Worm (Caenorhabditis elegans) whole organism, mixed stage, embryonic: Measurements from ENCODE around the gene act-5.

Source experiments
- bed-3 ChIP-seq: fragments of 200-800 bp; sonication (Bioruptor generic); optimal IDR thresholded peaks from 3 replicates; lab custom pipeline; 2018; ENCODE audit warnings: mild to moderate bottlenecking, missing genetic modification characterization, moderate library complexity, missing compliant biosample characterization
- ceh-39 ChIP-seq: fragments of 150-350 bp; optimal IDR thresholded peaks from 2 replicates; lab custom pipeline; 2014; ENCODE audit warnings: missing biosample characterization, missing genetic modification characterization
- ceh-43 ChIP-seq: fragments of 200-800 bp; sonication (Bioruptor generic); optimal IDR thresholded peaks from 2 replicates; lab custom pipeline; 2018; ENCODE audit warnings: mild to moderate bottlenecking, missing genetic modification characterization, moderate library complexity, missing compliant biosample characterization
- ceh-83 ChIP-seq: fragments of 200-800 bp; sonication (Bioruptor generic); optimal IDR thresholded peaks from 2 replicates; lab custom pipeline; 2018; ENCODE audit warnings: mild to moderate bottlenecking, missing genetic modification characterization, missing compliant biosample characterization
- ces-1 ChIP-seq: fragments of 150-350 bp; optimal IDR thresholded peaks from 2 replicates; lab custom pipeline; 2014; ENCODE audit warnings: missing biosample characterization, missing genetic modification reagents, missing genetic modification characterization
- cnd-1 ChIP-seq: fragments of 200-800 bp; sonication (Bioruptor generic); optimal IDR thresholded peaks from 2 replicates; lab custom pipeline; 2018; ENCODE audit warnings: mild to moderate bottlenecking, missing genetic modification characterization, missing compliant biosample characterization
- drap-1 ChIP-seq: fragments of 200-800 bp; sonication (Bioruptor generic); optimal IDR thresholded peaks from 3 replicates; lab custom pipeline; 2018; ENCODE audit warnings: mild to moderate bottlenecking, missing genetic modification characterization, missing compliant biosample characterization
- elt-1 ChIP-seq: sonication (generic microtip); optimal IDR thresholded peaks from 2 replicates; lab custom pipeline; 2017; ENCODE audit warnings: missing genetic modification characterization, mild to moderate bottlenecking, missing compliant biosample characterization, antibody characterized with exemption, moderate library complexity, borderline replicate concordance; ENCODE audit not compliant: insufficient read depth
- elt-3 ChIP-seq: fragments of 150-350 bp; optimal IDR thresholded peaks from 2 replicates; lab custom pipeline; 2014; ENCODE audit warnings: missing biosample characterization, missing genetic modification characterization
- ham-2 ChIP-seq: fragments of 200-800 bp; sonication (Bioruptor generic); optimal IDR thresholded peaks from 2 replicates; lab custom pipeline; 2018; ENCODE audit warnings: mild to moderate bottlenecking, missing genetic modification characterization, missing compliant biosample characterization
- hlh-1 ChIP-seq: fragments of 150-350 bp; optimal IDR thresholded peaks from 2 replicates; lab custom pipeline; 2014; ENCODE audit warnings: missing biosample characterization, missing genetic modification reagents, missing genetic modification characterization
- lin-13 ChIP-seq: fragments of 150-350 bp; optimal IDR thresholded peaks from 2 replicates; lab custom pipeline; 2014; ENCODE audit warnings: missing biosample characterization, missing genetic modification characterization
- lin-32 ChIP-seq: fragments of 200-800 bp; sonication (Bioruptor generic); optimal IDR thresholded peaks from 2 replicates; lab custom pipeline; 2018; ENCODE audit warnings: mild to moderate bottlenecking, missing genetic modification characterization, missing compliant biosample characterization
- lsy-2 ChIP-seq: fragments of 150-350 bp; optimal IDR thresholded peaks from 2 replicates; lab custom pipeline; 2014; ENCODE audit warnings: missing biosample characterization, missing genetic modification characterization
- mab-5 ChIP-seq: fragments of 150-350 bp; optimal IDR thresholded peaks from 2 replicates; lab custom pipeline; 2014; ENCODE audit warnings: missing biosample characterization, missing genetic modification characterization
- nhr-12 ChIP-seq: fragments of 150-350 bp; optimal IDR thresholded peaks from 2 replicates; lab custom pipeline; 2014; ENCODE audit warnings: missing biosample characterization, missing genetic modification characterization
- nhr-2 ChIP-seq: fragments of 150-350 bp; optimal IDR thresholded peaks from 2 replicates; lab custom pipeline; 2014; ENCODE audit warnings: missing biosample characterization, missing genetic modification characterization
- nhr-237 ChIP-seq: fragments of 150-350 bp; optimal IDR thresholded peaks from 2 replicates; lab custom pipeline; 2014; ENCODE audit warnings: missing biosample characterization, missing genetic modification characterization
- nhr-28 ChIP-seq: fragments of 150-350 bp; optimal IDR thresholded peaks from 2 replicates; lab custom pipeline; 2014; ENCODE audit warnings: missing biosample characterization, missing genetic modification characterization
- pha-4 ChIP-seq: fragments of 150-350 bp; optimal IDR thresholded peaks from 2 replicates; lab custom pipeline; 2018; ENCODE audit warnings: missing biosample characterization, missing genetic modification reagents, missing genetic modification characterization
- snpc-4 ChIP-seq: fragments of 150-350 bp; optimal IDR thresholded peaks from 2 replicates; lab custom pipeline; 2014; ENCODE audit warnings: missing biosample characterization, missing genetic modification characterization
- sptf-1 ChIP-seq: sonication (generic microtip); optimal IDR thresholded peaks from 2 replicates; lab custom pipeline; 2017; ENCODE audit warnings: mild to moderate bottlenecking, missing genetic modification characterization, moderate library complexity, missing compliant biosample characterization
- tbx-8 ChIP-seq: fragments of 200-800 bp; sonication (Bioruptor generic); optimal IDR thresholded peaks from 2 replicates; lab custom pipeline; 2018; ENCODE audit warnings: mild to moderate bottlenecking, missing genetic modification characterization, moderate library complexity, missing compliant biosample characterization
- unc-120 ChIP-seq: sonication (generic microtip); optimal IDR thresholded peaks from 2 replicates; lab custom pipeline; 2017; ENCODE audit warnings: missing genetic modification characterization, missing compliant biosample characterization; ENCODE audit not compliant: poor library complexity, severe bottlenecking
- unc-39 ChIP-seq: fragments of 150-350 bp; optimal IDR thresholded peaks from 2 replicates; lab custom pipeline; 2014; ENCODE audit warnings: missing biosample characterization, missing genetic modification characterization
- unc-62 ChIP-seq: fragments of 150-350 bp; optimal IDR thresholded peaks from 2 replicates; lab custom pipeline; 2014; ENCODE audit warnings: missing biosample characterization, missing genetic modification reagents, missing genetic modification characterization
- zip-8 ChIP-seq: fragments of 150-350 bp; optimal IDR thresholded peaks from 2 replicates; lab custom pipeline; 2014; ENCODE audit warnings: missing biosample characterization, missing genetic modification characterization
- ztf-11 ChIP-seq: fragments of 150-350 bp; optimal IDR thresholded peaks from 2 replicates; lab custom pipeline; 2014; ENCODE audit warnings: missing biosample characterization, missing genetic modification characterization

The act-5 gene

ce11 chrIII:13635730-13636360 is 30.0 kb upstream of the act-5 start:
- TF ChIP-seq unc-39 (no peak), mab-5 (no peak), unc-62 (GFP tag; lab: Kevin White, UChicago) (peak; percentile 85), ces-1 (GFP tag; lab: Kevin White, UChicago) (peak; percentile 74), hlh-1 (tag; lab: Kevin White, UChicago) (peak; percentile 34), unc-120 (peak; percentile 53)

- peak; percentile 23 for TF ChIP-seq unc-62 (GFP tag; lab: Kevin White, UChicago)
- TF ChIP-seq hlh-1 (tag; lab: Kevin White, UChicago) = peak; percentile 71
- no peak for TF ChIP-seq zip-8 (tag; lab: Kevin White, UChicago)
- TF ChIP-seq ham-2 (GFP tag; lab: Kevin White, UChicago) = no peak
These were observed 29.4 kb upstream of the act-5 start for ce11 chrIII:13635235-13635634.

- TF ChIP-seq unc-120 (no peak), elt-1 (tag; lab: Kevin White, UChicago) (no peak), nhr-237 (tag; lab: Kevin White, UChicago) (no peak), ceh-43 (GFP tag; lab: Kevin White, UChicago) (no peak), ces-1 (GFP tag; lab: Kevin White, UChicago) (peak; percentile 38), cnd-1 (no peak), nhr-2 (tag; lab: Kevin White, UChicago) (no peak)
These were observed 28.0 kb upstream of the act-5 start for ce11 chrIII:13633826-13634225.

- TF ChIP-seq lin-32 (GFP tag; lab: Kevin White, UChicago) (no peak), elt-3 (tag; lab: Kevin White, UChicago) (no peak), nhr-12 (tag; lab: Kevin White, UChicago) (no peak), ceh-43 (GFP tag; lab: Kevin White, UChicago) (no peak), nhr-237 (tag; lab: Kevin White, UChicago) (no peak), sptf-1 (tag; lab: Kevin White, UChicago) (no peak), lin-13 (tag; lab: Kevin White, UChicago) (no peak), pha-4 (tag; lab: Kevin White, UChicago) (no peak), bed-3 (GFP tag; lab: Kevin White, UChicago) (no peak), cnd-1 (no peak), ham-2 (GFP tag; lab: Kevin White, UChicago) (no peak), ztf-11 (no peak), tbx-8 (GFP tag; lab: Kevin White, UChicago) (no peak), nhr-2 (tag; lab: Kevin White, UChicago) (no peak), snpc-4 (tag; lab: Kevin White, UChicago) (no peak), unc-120 (no peak)
These were observed 24.8 kb upstream of the act-5 start, which contains the start of gene arrd-17 for ce11 chrIII:13630708-13631107. arrd-17 (minus strand) TSS chrIII:13630808.

- TF ChIP-seq ceh-43 (GFP tag; lab: Kevin White, UChicago) (no peak), unc-62 (GFP tag; lab: Kevin White, UChicago) (no peak)
These were observed 20.8 kb upstream of the act-5 start, which contains the start of gene T12D8.5 for ce11 chrIII:13626692-13627091. T12D8.5 (minus strand) TSS chrIII:13626786.

ce11 chrIII:13625650-13626430 is 20.0 kb upstream of the act-5 start:
- TF ChIP-seq unc-39 (no peak), pha-4 (tag; lab: Kevin White, UChicago) (no peak), drap-1 (no peak), lsy-2 (tag; lab: Kevin White, UChicago) (no peak), snpc-4 (tag; lab: Kevin White, UChicago) (no peak), ham-2 (GFP tag; lab: Kevin White, UChicago) (no peak), elt-3 (tag; lab: Kevin White, UChicago) (no peak), ces-1 (GFP tag; lab: Kevin White, UChicago) (no peak), hlh-1 (tag; lab: Kevin White, UChicago) (no peak), nhr-12 (tag; lab: Kevin White, UChicago) (no peak), bed-3 (GFP tag; lab: Kevin White, UChicago) (no peak), ceh-83 (GFP tag; lab: Kevin White, UChicago) (no peak), nhr-2 (tag; lab: Kevin White, UChicago) (no peak), nhr-28 (tag; lab: Kevin White, UChicago) (no peak), ceh-39 (no peak), ztf-11 (no peak), ceh-43 (GFP tag; lab: Kevin White, UChicago) (no peak)
